Worm (Caenorhabditis elegans): ENCODE measurements around the gene C01G5.25.
A peak's percentile ranks its signal among the peaks of the same experiment; 100 is the strongest.

The C01G5.25 gene

DNA sequence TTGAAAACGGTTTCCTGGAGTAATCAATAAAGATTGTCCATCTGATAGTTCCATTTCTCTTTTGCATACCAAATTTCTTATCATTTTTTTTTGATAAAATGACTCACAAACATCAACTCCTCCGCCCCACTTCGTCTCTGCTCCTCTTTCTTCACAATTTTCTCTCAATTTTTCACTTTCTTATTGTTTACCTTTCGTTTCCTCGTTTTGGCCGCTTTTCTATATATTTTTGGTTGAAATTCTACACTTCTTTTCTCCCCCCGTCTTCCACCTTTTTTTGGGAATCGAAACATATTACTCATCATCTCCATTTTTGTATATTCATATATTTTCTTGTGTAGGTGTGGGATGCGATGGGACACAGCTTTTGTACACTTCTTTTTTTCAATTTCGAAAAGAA is 38.8 kb upstream of the C01G5.25 start:
- peak; percentile 32 for TF ChIP-seq crh-2 (tag; optimal IDR thresholded peaks at IDR 0.05)
- TF ChIP-seq gmeb-1 (tag; optimal IDR thresholded peaks at IDR 0.05), result peak; percentile 30
- TF ChIP-seq F13H6.1 (tag; optimal IDR thresholded peaks at IDR 0.05), result peak; percentile 16
- TF ChIP-seq Y55F3AM.14 (GFP tag; optimal IDR thresholded peaks at IDR 0.05), result no peak
- peak; percentile 95 for TF ChIP-seq fos-1 (tag; optimal IDR thresholded peaks at IDR 0.05)

DNA sequence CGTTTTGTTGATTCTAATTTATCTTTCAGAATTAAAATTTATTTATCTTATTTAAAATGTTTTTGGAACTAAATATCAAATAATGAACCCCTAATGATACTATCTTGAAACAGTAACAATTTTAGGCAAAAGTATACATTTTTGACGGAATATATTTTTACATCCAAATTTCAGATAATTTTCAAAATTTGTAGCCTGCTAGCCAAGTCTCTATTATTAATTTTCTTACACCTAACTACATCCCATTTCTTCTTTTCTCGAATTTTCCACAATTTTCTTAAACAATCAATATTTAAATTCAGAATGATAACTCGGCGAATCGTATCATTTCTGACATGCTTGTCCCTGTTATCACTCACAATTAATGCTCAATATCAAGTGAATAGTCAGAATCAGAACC is 35.1 kb upstream of the C01G5.25 start, which contains the start of gene pqn-89:
Gene pqn-89, plus strand, starts transcription at position 301 of the 400 bp plus-strand sequence.
- TF ChIP-seq ama-1 (optimal IDR thresholded peaks at IDR 0.05) (no peak), mbf-1 (tag; optimal IDR thresholded peaks at IDR 0.05) (no peak), elt-3 (tag; optimal IDR thresholded peaks at IDR 0.05) (no peak), crh-2 (tag; optimal IDR thresholded peaks at IDR 0.05) (no peak), lin-39 (tag; optimal IDR thresholded peaks at IDR 0.05) (no peak), nhr-6 (tag; optimal IDR thresholded peaks at IDR 0.05) (no peak), ceh-82 (tag; optimal IDR thresholded peaks at IDR 0.05) (no peak), ztf-1 (GFP tag; conservative IDR thresholded peaks at IDR 0.05) (no peak), ztf-4 (tag; optimal IDR thresholded peaks at IDR 0.05) (no peak), nhr-21 (tag; optimal IDR thresholded peaks at IDR 0.05) (no peak), nhr-11 (tag; optimal IDR thresholded peaks at IDR 0.05) (no peak), ztf-11 (tag; optimal IDR thresholded peaks at IDR 0.05) (no peak)

DNA sequence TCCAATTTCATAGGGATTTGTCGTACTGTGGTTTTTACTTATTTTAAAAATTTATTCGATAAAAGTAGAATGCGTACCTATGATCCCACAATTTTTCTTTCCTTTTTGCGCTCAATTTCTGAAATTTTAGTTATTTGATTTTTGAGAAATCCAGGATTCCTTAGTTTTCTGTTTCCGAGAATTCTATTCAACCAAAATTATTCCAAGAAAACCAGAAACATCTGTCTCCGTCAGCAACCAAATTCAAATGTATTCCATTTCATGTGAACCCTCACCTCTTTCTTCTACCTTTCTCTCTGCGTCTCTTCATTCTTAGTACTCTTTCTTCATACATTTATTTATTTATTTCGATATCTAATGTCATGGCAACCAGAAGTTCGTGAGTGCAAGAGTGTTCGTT is 29.7 kb upstream of the C01G5.25 start:
- TF ChIP-seq lin-13 (GFP tag; optimal IDR thresholded peaks at IDR 0.05) (no peak), ama-1 (optimal IDR thresholded peaks at IDR 0.05) (no peak), elt-3 (tag; optimal IDR thresholded peaks at IDR 0.05) (no peak)

- no peak for TF ChIP-seq nhr-11 (tag; optimal IDR thresholded peaks at IDR 0.05)
- peak; percentile 1 for TF ChIP-seq Y55F3AM.14 (GFP tag; optimal IDR thresholded peaks at IDR 0.05)
- TF ChIP-seq zag-1 (tag; optimal IDR thresholded peaks at IDR 0.05), result peak; percentile 27
- TF ChIP-seq crh-2 (tag; optimal IDR thresholded peaks at IDR 0.05), result peak; percentile 40
- TF ChIP-seq C34F6.9 (tag; optimal IDR thresholded peaks at IDR 0.05), result peak; percentile 49
- TF ChIP-seq F13H6.1 (tag; optimal IDR thresholded peaks at IDR 0.05), result peak; percentile 10
- TF ChIP-seq unc-55 (GFP tag; optimal IDR thresholded peaks at IDR 0.05), result peak; percentile 56
- TF ChIP-seq lin-13 (GFP tag; optimal IDR thresholded peaks at IDR 0.05), result peak; percentile 25
- TF ChIP-seq lsy-2 (tag; optimal IDR thresholded peaks at IDR 0.05), result peak in 1 of 2 experiments; percentile 67
- peak; percentile 41 for TF ChIP-seq sma-9 (GFP tag; optimal IDR thresholded peaks at IDR 0.05)
- no peak for TF ChIP-seq sma-9 (tag; optimal IDR thresholded peaks at IDR 0.05)
- no peak for TF ChIP-seq nhr-10 (tag; optimal IDR thresholded peaks at IDR 0.05)
- no peak for TF ChIP-seq skn-1 (tag; optimal IDR thresholded peaks at IDR 0.05)
- TF ChIP-seq gmeb-1 (tag; optimal IDR thresholded peaks at IDR 0.05), result no peak
- peak; percentile 48 for TF ChIP-seq nhr-6 (tag; optimal IDR thresholded peaks at IDR 0.05)
- peak; percentile 33 for TF ChIP-seq ztf-4 (tag; optimal IDR thresholded peaks at IDR 0.05)
- peak; percentile 78 for TF ChIP-seq nhr-21 (tag; optimal IDR thresholded peaks at IDR 0.05)
These were observed 26.8 kb upstream of the C01G5.25 start for ce11 chrIV:6514700-6515099.

- no peak for TF ChIP-seq nhr-77 (tag; optimal IDR thresholded peaks at IDR 0.05)
- TF ChIP-seq lin-39 (tag; optimal IDR thresholded peaks at IDR 0.05), result no peak
- no peak for TF ChIP-seq sma-9 (GFP tag; optimal IDR thresholded peaks at IDR 0.05)
- no peak for TF ChIP-seq sma-9 (tag; optimal IDR thresholded peaks at IDR 0.05)
- TF ChIP-seq C34F6.9 (tag; optimal IDR thresholded peaks at IDR 0.05), result no peak
- TF ChIP-seq gmeb-1 (tag; optimal IDR thresholded peaks at IDR 0.05), result no peak
- no peak for TF ChIP-seq ceh-82 (tag; optimal IDR thresholded peaks at IDR 0.05)
- no peak for TF ChIP-seq sem-4 (tag; optimal IDR thresholded peaks at IDR 0.05)
- no peak for TF ChIP-seq nhr-21 (tag; optimal IDR thresholded peaks at IDR 0.05)
- TF ChIP-seq ceh-16 (tag; optimal IDR thresholded peaks at IDR 0.05), result no peak
- TF ChIP-seq ztf-11 (tag; optimal IDR thresholded peaks at IDR 0.05), result no peak
- no peak for TF ChIP-seq aly-2 (tag; optimal IDR thresholded peaks at IDR 0.05)
- TF ChIP-seq ZK546.5 (tag; optimal IDR thresholded peaks at IDR 0.05), result no peak
These were observed 23.6 kb upstream of the C01G5.25 start, which contains the start of gene C01G5.7 for ce11 chrIV:6517859-6518258. TSS of gene C01G5.7 (plus strand) at chrIV:6518159.

DNA sequence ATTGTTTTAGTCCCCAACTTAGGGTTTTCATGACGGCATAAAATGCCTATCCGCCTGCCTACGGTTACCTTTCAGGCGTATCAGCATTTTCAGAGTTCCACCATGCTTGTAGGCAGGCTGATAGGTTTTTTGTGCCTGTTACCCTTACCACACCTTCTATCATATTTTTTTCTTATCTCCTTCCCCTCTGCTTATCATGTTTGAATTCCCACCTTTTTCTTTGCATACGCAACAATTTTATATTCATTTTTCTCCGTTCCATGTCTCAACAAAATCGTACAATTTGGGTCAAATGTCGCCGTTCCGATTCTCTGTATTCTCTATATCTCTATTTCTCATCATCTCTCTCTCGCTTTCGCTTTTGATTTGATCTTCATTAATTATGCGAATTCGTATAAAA is 21.9 kb upstream of the C01G5.25 start, which contains the start of gene C01G5.9:
Gene C01G5.9, plus strand, starts transcription at position 301 of the 400 bp plus-strand sequence.
- TF ChIP-seq dmd-4 (tag; optimal IDR thresholded peaks at IDR 0.05), result no peak
- TF ChIP-seq nhr-77 (tag; optimal IDR thresholded peaks at IDR 0.05), result no peak
- no peak for TF ChIP-seq ceh-16 (tag; optimal IDR thresholded peaks at IDR 0.05)
- peak; percentile 43 for TF ChIP-seq fos-1 (tag; optimal IDR thresholded peaks at IDR 0.05)
